Fruit fly (Drosophila melanogaster) whole organism, embryonic: Measurements from ENCODE around the gene CG31191.

Experiments
- Atf3 ChIP-seq: fragments of 200-800 bp; sonication (Bioruptor generic); optimal IDR thresholded peaks from 3 replicates; lab custom pipeline; 2016; ENCODE audit warnings: missing biosample characterization, missing genetic modification characterization
- Awh ChIP-seq: fragments of 200-800 bp; sonication (Bioruptor generic); IDR thresholded peaks from 2 replicates; pipeline ENCODE4, ENCODE4 v1.3.6; 2022; ENCODE audit warnings: missing biosample characterization, missing genetic modification characterization
- CG10274 ChIP-seq: fragments of 200-800 bp; sonication (Bioruptor generic); optimal IDR thresholded peaks from 3 replicates; lab custom pipeline; 2017; ENCODE audit warnings: missing biosample characterization, mild to moderate bottlenecking, missing genetic modification characterization
- CG11247 ChIP-seq: fragments of 200-800 bp; sonication (Bioruptor generic); IDR thresholded peaks from 2 replicates; pipeline ENCODE4 v1.3.6; 2022; ENCODE audit warnings: missing biosample characterization, missing genetic modification characterization
- CG14050 ChIP-seq: fragments of 200-800 bp; sonication (Bioruptor generic); IDR thresholded peaks from 3 replicates; pipeline ENCODE4 v1.3.6; 2022; ENCODE audit warnings: missing biosample characterization, missing genetic modification characterization
- CG15479 ChIP-seq: fragments of 200-800 bp; sonication (Bioruptor generic); optimal IDR thresholded peaks from 3 replicates; lab custom pipeline; 2019; ENCODE audit warnings: missing biosample characterization, mild to moderate bottlenecking, missing genetic modification characterization, moderate library complexity
- CG15514 ChIP-seq: fragments of 200-800 bp; sonication (Bioruptor generic); optimal IDR thresholded peaks from 3 replicates; lab custom pipeline; 2017; ENCODE audit warnings: missing biosample characterization, missing genetic modification characterization, mild to moderate bottlenecking, moderate library complexity, missing genetic modification reagents
- CG16815 ChIP-seq: fragments of 200-800 bp; sonication (Bioruptor generic); optimal IDR thresholded peaks from 3 replicates; lab custom pipeline; 2017; ENCODE audit warnings: missing biosample characterization, mild to moderate bottlenecking, missing genetic modification characterization
- CG2120 ChIP-seq: fragments of 200-800 bp; sonication (Bioruptor generic); optimal IDR thresholded peaks from 3 replicates; lab custom pipeline; 2016; ENCODE audit warnings: missing biosample characterization, missing genetic modification characterization
- CG2129 ChIP-seq: fragments of 200-800 bp; sonication (Bioruptor generic); IDR thresholded peaks from 2 replicates; pipeline ENCODE4 v1.3.6; 2022; ENCODE audit warnings: missing biosample characterization, missing genetic modification characterization; ENCODE audit not compliant: partially characterized antibody
- CG2199 ChIP-seq: fragments of 200-800 bp; sonication (Bioruptor generic); IDR thresholded peaks from 3 replicates; pipeline ENCODE4 v1.3.6; 2022; ENCODE audit warnings: missing biosample characterization, missing genetic modification characterization
- CG31365 ChIP-seq: fragments of 200-800 bp; sonication (Bioruptor generic); optimal IDR thresholded peaks from 2 replicates; lab custom pipeline; 2018; ENCODE audit warnings: missing biosample characterization, mild to moderate bottlenecking, missing genetic modification characterization
- CG3163 ChIP-seq: fragments of 200-800 bp; sonication (Bioruptor generic); optimal IDR thresholded peaks from 3 replicates; lab custom pipeline; 2016; ENCODE audit warnings: missing biosample characterization, missing genetic modification characterization
- CG5953 ChIP-seq: fragments of 200-800 bp; sonication (Bioruptor generic); IDR thresholded peaks from 2 replicates; pipeline ENCODE4 v1.3.6; 2022; ENCODE audit warnings: missing biosample characterization, missing genetic modification characterization
- CG7271 ChIP-seq: fragments of 200-800 bp; sonication (Bioruptor generic); optimal IDR thresholded peaks from 2 replicates; lab custom pipeline; 2018; ENCODE audit warnings: missing biosample characterization, mild to moderate bottlenecking, missing genetic modification characterization, moderate library complexity
- CG7372 ChIP-seq: fragments of 200-800 bp; sonication (Bioruptor generic); IDR thresholded peaks from 2 replicates; pipeline ENCODE4 v1.3.6; 2022; ENCODE audit warnings: missing biosample characterization, missing genetic modification characterization
- CG9932 ChIP-seq: fragments of 200-800 bp; sonication (Bioruptor generic); IDR thresholded peaks from 2 replicates; pipeline ENCODE4 v1.3.6; 2022; ENCODE audit warnings: missing biosample characterization, missing genetic modification characterization
- CTCF ChIP-seq: fragments of 200-800 bp; sonication (Bioruptor generic); optimal IDR thresholded peaks from 2 replicates; lab custom pipeline; 2017; ENCODE audit warnings: missing biosample characterization, mild to moderate bottlenecking, missing genetic modification characterization, moderate library complexity
- Camta ChIP-seq: fragments of 200-800 bp; sonication (Bioruptor generic); optimal IDR thresholded peaks from 2 replicates; lab custom pipeline; 2016; ENCODE audit warnings: missing biosample characterization, missing genetic modification characterization
- D19B ChIP-seq: fragments of 200-800 bp; sonication (Bioruptor generic); optimal IDR thresholded peaks from 2 replicates; lab custom pipeline; 2017; ENCODE audit warnings: missing biosample characterization, mild to moderate bottlenecking, missing genetic modification characterization
- Dbx ChIP-seq: fragments of 200-800 bp; sonication (Bioruptor generic); IDR thresholded peaks from 3 replicates; pipeline ENCODE4 v1.3.6; 2022; ENCODE audit warnings: missing biosample characterization, missing genetic modification characterization
- H15 ChIP-seq: fragments of 200-800 bp; sonication (Bioruptor generic); IDR thresholded peaks from 3 replicates; pipeline ENCODE4 v1.3.6; 2022; ENCODE audit warnings: missing biosample characterization, missing genetic modification characterization
- HHEX ChIP-seq: fragments of 200-800 bp; sonication (Bioruptor generic); optimal IDR thresholded peaks from 3 replicates; lab custom pipeline; 2017; ENCODE audit warnings: missing biosample characterization, mild to moderate bottlenecking, missing genetic modification characterization, missing genetic modification reagents
- HLH54F ChIP-seq: fragments of 200-800 bp; sonication (Bioruptor generic); optimal IDR thresholded peaks from 3 replicates; lab custom pipeline; 2016; ENCODE audit warnings: missing biosample characterization, missing genetic modification characterization
- NFAT ChIP-seq: fragments of 200-800 bp; sonication (Bioruptor generic); IDR thresholded peaks from 2 replicates; pipeline ENCODE4 v1.3.6; 2022; ENCODE audit warnings: missing biosample characterization, missing genetic modification characterization
- Oaz ChIP-seq: fragments of 200-800 bp; sonication (Bioruptor generic); IDR thresholded peaks from 2 replicates; pipeline ENCODE4 v1.3.6; 2022; ENCODE audit warnings: missing biosample characterization, missing genetic modification characterization
- bcd ChIP-seq: fragments of 200-800 bp; sonication (Bioruptor generic); optimal IDR thresholded peaks from 2 replicates; lab custom pipeline; 2017; ENCODE audit warnings: missing biosample characterization, mild to moderate bottlenecking, missing genetic modification characterization
- emc ChIP-seq: fragments of 200-800 bp; sonication (Bioruptor generic); optimal IDR thresholded peaks from 2 replicates; lab custom pipeline; 2016; ENCODE audit warnings: missing biosample characterization, missing genetic modification characterization
- ewg ChIP-seq: fragments of 200-800 bp; sonication (Bioruptor generic); optimal IDR thresholded peaks from 3 replicates; lab custom pipeline; 2017; ENCODE audit warnings: mild to moderate bottlenecking, missing biosample characterization, missing genetic modification reagents, missing genetic modification characterization
- hbn ChIP-seq: fragments of 200-800 bp; sonication (Bioruptor generic); IDR thresholded peaks from 2 replicates; pipeline ENCODE4 v1.3.6; 2022; ENCODE audit warnings: missing biosample characterization, missing genetic modification characterization; ENCODE audit not compliant: partially characterized antibody
- her ChIP-seq: fragments of 200-800 bp; sonication (Bioruptor generic); optimal IDR thresholded peaks from 2 replicates; lab custom pipeline; 2016; ENCODE audit warnings: missing biosample characterization, missing genetic modification characterization
- peb ChIP-seq: fragments of 200-800 bp; sonication (Bioruptor generic); IDR thresholded peaks from 2 replicates; pipeline ENCODE4 v1.3.6; 2022; ENCODE audit warnings: missing biosample characterization, missing genetic modification characterization
- pzg ChIP-seq: fragments of 200-800 bp; sonication (Bioruptor generic); optimal IDR thresholded peaks from 3 replicates; lab custom pipeline; 2018; ENCODE audit warnings: missing biosample characterization, mild to moderate bottlenecking, missing genetic modification characterization, moderate library complexity
- scrt ChIP-seq: fragments of 200-800 bp; sonication (Bioruptor generic); optimal IDR thresholded peaks from 2 replicates; lab custom pipeline; 2018; ENCODE audit warnings: missing biosample characterization, mild to moderate bottlenecking, missing genetic modification characterization, moderate library complexity
- seq ChIP-seq: fragments of 200-800 bp; sonication (Bioruptor generic); IDR thresholded peaks from 2 replicates; pipeline ENCODE4 v1.3.6; 2022; ENCODE audit warnings: missing biosample characterization, missing genetic modification characterization
- shn ChIP-seq: fragments of 200-800 bp; sonication (Bioruptor generic); optimal IDR thresholded peaks from 3 replicates; lab custom pipeline; 2016; ENCODE audit warnings: missing biosample characterization, missing genetic modification characterization
- slp2 ChIP-seq: fragments of 200-800 bp; sonication (Bioruptor generic); optimal IDR thresholded peaks from 2 replicates; lab custom pipeline; 2016; ENCODE audit warnings: missing biosample characterization, missing genetic modification characterization
- sob ChIP-seq: fragments of 200-800 bp; sonication (Bioruptor generic); IDR thresholded peaks from 2 replicates; pipeline ENCODE4 v1.3.6; 2022; ENCODE audit warnings: missing biosample characterization, missing genetic modification characterization
- stc ChIP-seq: fragments of 200-800 bp; sonication (Bioruptor generic); IDR thresholded peaks from 2 replicates; pipeline ENCODE4 v1.3.6; 2022; ENCODE audit warnings: missing biosample characterization, missing genetic modification characterization
- tgo ChIP-seq: fragments of 200-800 bp; sonication (Bioruptor generic); IDR thresholded peaks from 3 replicates; pipeline ENCODE4 v1.3.6; 2022; ENCODE audit warnings: missing biosample characterization, missing genetic modification characterization
- tio ChIP-seq: fragments of 200-800 bp; sonication (Bioruptor generic); optimal IDR thresholded peaks from 2 replicates; lab custom pipeline; 2017; ENCODE audit warnings: missing biosample characterization, missing genetic modification characterization, inconsistent platforms
- unc-4 ChIP-seq: fragments of 200-800 bp; sonication (Bioruptor generic); IDR thresholded peaks from 2 replicates; pipeline ENCODE4 v1.3.6; 2022; ENCODE audit warnings: missing biosample characterization, missing genetic modification characterization; ENCODE audit not compliant: partially characterized antibody

CG31191 gene

DNA sequence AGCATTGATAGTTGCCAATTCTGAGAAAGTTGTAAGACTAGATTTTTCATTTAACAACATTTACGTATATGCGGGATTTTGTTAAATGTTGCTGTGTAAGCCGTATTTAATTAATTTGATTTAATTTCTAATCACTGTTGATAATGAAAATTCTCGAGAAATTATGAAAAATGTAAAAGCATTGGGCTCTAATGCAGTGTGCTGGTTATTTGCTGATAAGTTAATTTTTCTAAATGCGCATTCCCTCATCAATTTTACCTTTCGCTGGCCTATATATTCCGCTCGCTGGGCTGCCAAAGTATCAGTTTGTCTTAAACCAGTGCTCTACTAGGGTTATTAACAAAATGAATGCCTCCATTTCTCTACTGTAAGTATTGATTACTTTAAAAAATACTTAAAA lies 72.6 kb downstream of the CG31191 start, which contains the start of gene TotC:
Gene TotC, plus strand, starts transcription at position 301 of the 400 bp plus-strand sequence.
- TF ChIP-seq peb (GFP tag; lab: Robert Waterston, UW) (no peak), HHEX (GFP tag; lab: Kevin White, UChicago) (no peak), CG2120 (GFP tag; lab: Kevin White, UChicago) (no peak)
- TF ChIP-seq, all 482 proteins: peak for 0

DNA sequence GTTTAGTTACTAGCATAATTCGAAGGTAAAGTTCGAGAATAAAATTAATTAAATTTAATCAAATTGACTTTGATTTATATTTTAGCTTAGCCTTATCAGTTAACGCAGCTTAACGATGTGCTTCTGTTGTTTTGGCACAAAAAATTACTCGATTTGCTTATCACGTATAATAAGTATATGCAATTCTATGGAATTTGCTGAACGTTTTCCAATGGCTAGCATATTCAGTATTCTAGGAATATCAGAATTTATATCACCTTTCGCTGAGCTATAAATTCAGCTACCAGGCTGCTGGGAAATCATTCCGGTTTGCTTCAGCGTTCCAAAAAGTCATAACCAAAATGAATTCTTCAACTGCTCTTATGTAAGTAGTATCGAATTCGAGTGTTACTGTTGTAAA lies 74.6 kb downstream of the CG31191 start, which contains the start of gene TotA:
Gene TotA, plus strand, starts transcription at position 301 of the 400 bp plus-strand sequence.
- TF ChIP-seq bcd (GFP tag; lab: Kevin White, UChicago): no peak
- no peak for TF ChIP-seq Atf3 (GFP tag; lab: Kevin White, UChicago)
- TF ChIP-seq, all 482 proteins: peak for 0

DNA sequence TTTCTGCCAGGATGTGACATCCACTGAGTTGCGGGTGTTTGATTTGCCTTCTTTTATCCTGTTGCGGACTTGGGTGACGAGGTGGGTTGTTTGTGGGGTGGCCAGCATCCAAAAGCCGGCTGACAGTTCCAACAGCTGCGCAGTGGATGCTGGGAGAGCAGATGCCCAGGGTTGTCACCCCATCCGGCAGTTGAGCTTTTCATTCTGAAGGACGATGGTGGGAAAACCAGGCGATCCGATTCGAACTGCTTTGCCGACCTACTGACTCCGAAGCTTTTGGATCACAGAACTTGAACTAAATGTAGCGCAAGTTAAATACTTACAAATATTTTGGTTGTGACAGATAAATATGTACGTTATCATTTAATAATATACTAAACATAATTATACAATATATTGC lies 79.1 kb downstream of the CG31191 start, which contains the start of gene KaiR1D:
Gene KaiR1D, minus strand, starts transcription at position 28 of the 400 bp plus-strand sequence.
- TF ChIP-seq emc (GFP tag; lab: Kevin White, UChicago) (no peak), Camta (GFP tag; lab: Kevin White, UChicago) (no peak), her (GFP tag; lab: Kevin White, UChicago) (no peak), H15 (GFP tag; lab: Robert Waterston, UW) (0 out of 3 replicates have a peak, but pooled peaks have one; percentile 18), ewg (GFP tag; lab: Kevin White, UChicago) (peak; percentile 100), scrt (GFP tag; lab: Kevin White, UChicago) (peak; percentile 87), pzg (GFP tag; lab: Kevin White, UChicago) (peak; percentile 43), Awh (GFP tag; lab: Robert Waterston, UW) (no peak), CG7372 (GFP tag; lab: Robert Waterston, UW) (no peak), Oaz (GFP tag; lab: Robert Waterston, UW) (no peak), CG7271 (tag; lab: Kevin White, UChicago) (no peak), sob (GFP tag; lab: Robert Waterston, UW) (no peak), CG5953 (GFP tag; lab: Robert Waterston, UW) (no peak), CG9932 (GFP tag; lab: Robert Waterston, UW) (no peak), stc (no peak), NFAT (GFP tag; lab: Robert Waterston, UW) (0 out of 2 replicates have a peak, but pooled peaks have one; percentile 14), CG15514 (GFP tag; lab: Kevin White, UChicago) (peak; percentile 88), CG31365 (tag; lab: Kevin White, UChicago) (peak; percentile 70), seq (GFP tag; lab: Robert Waterston, UW) (peak; percentile 42; the same call in 1 of the 2 replicates), CG2129 (GFP tag; lab: Robert Waterston, UW) (no peak), CG10274 (no peak)
- TF ChIP-seq, all 482 proteins: peak for 8

DNA sequence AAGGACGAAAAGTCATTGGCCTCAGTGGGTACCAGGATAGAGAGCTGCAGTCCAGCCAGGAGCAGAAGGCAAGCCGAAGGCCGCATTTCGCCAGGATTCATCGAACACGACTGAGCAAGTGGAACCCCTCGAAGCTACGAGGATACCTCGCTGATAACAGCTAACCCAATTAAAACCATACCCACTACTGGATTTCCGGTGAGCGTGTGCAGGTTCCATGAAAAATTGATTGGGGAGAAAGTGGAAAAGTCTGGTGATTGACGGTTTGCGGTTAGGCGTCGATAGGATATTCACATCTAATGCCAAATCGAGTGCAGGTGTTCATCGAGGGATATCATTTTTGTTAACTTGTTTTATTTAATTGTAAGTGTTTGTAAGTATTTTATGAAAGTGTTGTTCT lies 85.5 kb downstream of the CG31191 start, which contains the start of gene Ir93a:
Gene Ir93a, minus strand, starts transcription at position 101 of the 400 bp plus-strand sequence.
- TF ChIP-seq sob (GFP tag; lab: Robert Waterston, UW) (no peak), Dbx (GFP tag; lab: Robert Waterston, UW) (no peak), CG2199 (GFP tag; lab: Robert Waterston, UW) (no peak), CG3163 (no peak), CTCF (GFP tag; lab: Kevin White, UChicago) (no peak), unc-4 (GFP tag; lab: Robert Waterston, UW) (no peak), slp2 (GFP tag; lab: Kevin White, UChicago) (no peak), tio (GFP tag; lab: Kevin White, UChicago) (no peak), CG14050 (GFP tag; lab: Robert Waterston, UW) (no peak), HLH54F (GFP tag; lab: Kevin White, UChicago) (no peak), hbn (GFP tag; lab: Robert Waterston, UW) (no peak), CG11247 (no peak), D19B (GFP tag; lab: Kevin White, UChicago) (no peak), CG16815 (GFP tag; lab: Kevin White, UChicago) (no peak), CG15479 (GFP tag; lab: Kevin White, UChicago) (no peak), shn (GFP tag; lab: Kevin White, UChicago) (no peak), tgo (GFP tag; lab: Robert Waterston, UW) (no peak)
